Fruit fly (Drosophila melanogaster) whole organism, embryonic: ENCODE results near the gene Doc2.

Source experiments
- Atf3 ChIP-seq: fragments of 200-800 bp; sonication (Bioruptor generic); optimal IDR thresholded peaks from 3 replicates; lab custom pipeline; 2016; ENCODE audit warnings: missing biosample characterization, missing genetic modification characterization
- BEAF-32 ChIP-seq: fragments of 200-800 bp; sonication (Bioruptor generic); optimal IDR thresholded peaks from 3 replicates; lab custom pipeline; 2017; ENCODE audit warnings: missing biosample characterization, missing genetic modification characterization, mild to moderate bottlenecking, moderate library complexity, missing genetic modification reagents
- C15 ChIP-seq: fragments of 200-800 bp; sonication (Bioruptor generic); IDR thresholded peaks from 3 replicates; pipeline ENCODE4 v1.3.6; 2022; ENCODE audit warnings: missing biosample characterization, missing genetic modification characterization
- CG10267 ChIP-seq: fragments of 200-800 bp; sonication (Bioruptor generic); optimal IDR thresholded peaks from 2 replicates; lab custom pipeline; 2018; ENCODE audit warnings: missing biosample characterization, mild to moderate bottlenecking, missing genetic modification characterization, moderate library complexity
- CG10321 ChIP-seq: fragments of 200-800 bp; sonication (Bioruptor generic); IDR thresholded peaks from 2 replicates; pipeline ENCODE4 v1.3.6; 2022; ENCODE audit warnings: missing biosample characterization, missing genetic modification characterization
- CG10654 ChIP-seq: fragments of 200-800 bp; sonication (Bioruptor generic); optimal IDR thresholded peaks from 2 replicates; lab custom pipeline; 2016; ENCODE audit warnings: missing biosample characterization, missing genetic modification characterization
- CG11695 ChIP-seq: fragments of 200-800 bp; sonication (Bioruptor generic); IDR thresholded peaks from 3 replicates; pipeline ENCODE4 v1.3.6; 2022; ENCODE audit warnings: missing biosample characterization, missing genetic modification characterization
- CG12236 ChIP-seq: fragments of 200-800 bp; sonication (Bioruptor generic); optimal IDR thresholded peaks from 2 replicates; lab custom pipeline; 2016; ENCODE audit warnings: missing biosample characterization, missing genetic modification characterization
- CG12744 ChIP-seq: fragments of 200-800 bp; sonication (Bioruptor generic); optimal IDR thresholded peaks from 2 replicates; lab custom pipeline; 2016; ENCODE audit warnings: missing biosample characterization, missing genetic modification characterization
- CG13775 ChIP-seq: fragments of 200-800 bp; sonication (Bioruptor generic); optimal IDR thresholded peaks from 3 replicates; lab custom pipeline; 2017; ENCODE audit warnings: missing biosample characterization, mild to moderate bottlenecking, missing genetic modification characterization
- CG18011 ChIP-seq: fragments of 200-800 bp; sonication (Bioruptor generic); optimal IDR thresholded peaks from 2 replicates; lab custom pipeline; 2017; ENCODE audit warnings: missing biosample characterization, missing genetic modification characterization, mild to moderate bottlenecking, moderate library complexity, missing genotype
- CG18262 ChIP-seq: fragments of 200-800 bp; optimal IDR thresholded peaks from 3 replicates; lab custom pipeline; 2019; ENCODE audit warnings: missing biosample characterization, mild to moderate bottlenecking, missing genetic modification characterization, moderate library complexity
- CG2199 ChIP-seq: fragments of 200-800 bp; sonication (Bioruptor generic); IDR thresholded peaks from 3 replicates; pipeline ENCODE4 v1.3.6; 2022; ENCODE audit warnings: missing biosample characterization, missing genetic modification characterization
- CG6854 ChIP-seq: fragments of 200-800 bp; sonication (Bioruptor generic); optimal IDR thresholded peaks from 3 replicates; lab custom pipeline; 2017; ENCODE audit warnings: missing biosample characterization, mild to moderate bottlenecking, missing genetic modification characterization
- CG7839 ChIP-seq: fragments of 200-800 bp; sonication (Bioruptor generic); optimal IDR thresholded peaks from 3 replicates; lab custom pipeline; 2018; ENCODE audit warnings: missing biosample characterization, mild to moderate bottlenecking, missing genetic modification characterization, moderate library complexity
- CG8281 ChIP-seq: fragments of 200-800 bp; sonication (Bioruptor generic); optimal IDR thresholded peaks from 2 replicates; lab custom pipeline; 2018; ENCODE audit warnings: missing biosample characterization, mild to moderate bottlenecking, missing genetic modification characterization, moderate library complexity
- CG8388 ChIP-seq: fragments of 200-800 bp; sonication (Bioruptor generic); optimal IDR thresholded peaks from 2 replicates; lab custom pipeline; 2019; ENCODE audit warnings: missing biosample characterization, mild to moderate bottlenecking, missing genetic modification characterization, moderate library complexity
- CG9817 ChIP-seq: fragments of 200-800 bp; sonication (Bioruptor generic); optimal IDR thresholded peaks from 2 replicates; lab custom pipeline; 2018; ENCODE audit warnings: missing biosample characterization, mild to moderate bottlenecking, missing genetic modification characterization, moderate library complexity
- CkIIα-i1 ChIP-seq: fragments of 200-800 bp; sonication (Bioruptor generic); IDR thresholded peaks from 2 replicates; pipeline ENCODE4 v1.3.6; 2022; ENCODE audit warnings: missing biosample characterization, missing genetic modification characterization
- CoRest ChIP-seq: fragments of 200-800 bp; sonication (Bioruptor generic); optimal IDR thresholded peaks from 3 replicates; lab custom pipeline; 2018; ENCODE audit warnings: missing biosample characterization, mild to moderate bottlenecking, missing genetic modification characterization, moderate library complexity
- Dek ChIP-seq: fragments of 200-800 bp; sonication (Bioruptor generic); optimal IDR thresholded peaks from 3 replicates; lab custom pipeline; 2019; ENCODE audit warnings: missing biosample characterization, mild to moderate bottlenecking, missing genetic modification characterization, moderate library complexity
- Fer2 ChIP-seq: fragments of 200-800 bp; sonication (Bioruptor generic); optimal IDR thresholded peaks from 2 replicates; lab custom pipeline; 2018; ENCODE audit warnings: missing biosample characterization, mild to moderate bottlenecking, missing genetic modification characterization, moderate library complexity
- Fer3 ChIP-seq: fragments of 200-800 bp; sonication (Bioruptor generic); optimal IDR thresholded peaks from 2 replicates; lab custom pipeline; 2018; ENCODE audit warnings: missing biosample characterization, mild to moderate bottlenecking, missing genetic modification characterization, moderate library complexity
- GATAe ChIP-seq: fragments of 200-800 bp; sonication (Bioruptor generic); conservative IDR thresholded peaks from 2 replicates; pipeline ENCODE4 v1.3.6; 2022; ENCODE audit warnings: missing biosample characterization, missing genetic modification characterization
- Hmx ChIP-seq: fragments of 200-800 bp; sonication (Bioruptor generic); optimal IDR thresholded peaks from 2 replicates; lab custom pipeline; 2016; ENCODE audit warnings: missing biosample characterization, missing genetic modification characterization
- Rfx ChIP-seq: fragments of 200-800 bp; sonication (Bioruptor generic); IDR thresholded peaks from 2 replicates; pipeline ENCODE4 v1.3.6; 2022; ENCODE audit warnings: missing biosample characterization, missing genetic modification characterization
- Scr ChIP-seq: fragments of 200-800 bp; sonication (Bioruptor generic); IDR thresholded peaks from 2 replicates; pipeline ENCODE4 v1.3.6; 2022; ENCODE audit warnings: missing biosample characterization, missing genetic modification characterization; ENCODE audit not compliant: partially characterized antibody
- Tbp ChIP-seq: fragments of >200 bp; optimal IDR thresholded peaks from 2 replicates; lab custom pipeline; 2018; ENCODE audit warnings: missing biosample characterization, missing genetic modification characterization
- Vsx1 ChIP-seq: fragments of 200-800 bp; sonication (Bioruptor generic); optimal IDR thresholded peaks from 2 replicates; lab custom pipeline; 2017; ENCODE audit warnings: missing biosample characterization, mild to moderate bottlenecking, missing genetic modification characterization, missing genetic modification reagents
- ab ChIP-seq: fragments of 200-800 bp; sonication (Bioruptor generic); optimal IDR thresholded peaks from 2 replicates; lab custom pipeline; 2016; ENCODE audit warnings: missing biosample characterization, missing genetic modification characterization
- cad ChIP-seq: fragments of >200 bp; optimal IDR thresholded peaks from 2 replicates; lab custom pipeline; 2017; ENCODE audit warnings: missing biosample characterization, missing genetic modification characterization
- cato ChIP-seq: fragments of 200-800 bp; sonication (Bioruptor generic); optimal IDR thresholded peaks from 2 replicates; lab custom pipeline; 2016; ENCODE audit warnings: missing biosample characterization, missing genetic modification characterization, borderline replicate concordance
- chinmo ChIP-seq: fragments of 200-800 bp; sonication (Bioruptor generic); IDR thresholded peaks from 4 replicates; pipeline ENCODE4 v1.3.6; 2022; ENCODE audit warnings: missing biosample characterization, missing genetic modification characterization; ENCODE audit not compliant: partially characterized antibody
- ci ChIP-seq: fragments of 200-800 bp; sonication (Bioruptor generic); IDR thresholded peaks from 3 replicates; pipeline ENCODE4 v1.3.6; 2022; ENCODE audit warnings: missing biosample characterization, missing genetic modification characterization
- crp ChIP-seq, 2 experiments: fragments of 200-800 bp; sonication (Bioruptor generic); optimal IDR thresholded peaks; 2 replicates in 1 of 2; 3 replicates in 1 of 2; lab custom pipeline; 2017; ENCODE audit warnings: missing biosample characterization in 2 of 2, missing genetic modification characterization in 2 of 2, mild to moderate bottlenecking in 1 of 2, moderate library complexity in 1 of 2
- da ChIP-seq: fragments of 200-800 bp; sonication (Bioruptor generic); optimal IDR thresholded peaks from 2 replicates; lab custom pipeline; 2016; ENCODE audit warnings: missing biosample characterization, missing genetic modification characterization
- dysf ChIP-seq: fragments of 200-800 bp; sonication (Bioruptor generic); IDR thresholded peaks from 3 replicates; pipeline ENCODE4 v1.3.6; 2022; ENCODE audit warnings: missing biosample characterization, missing genetic modification characterization
- ems ChIP-seq: fragments of 200-800 bp; sonication (Bioruptor generic); optimal IDR thresholded peaks from 3 replicates; lab custom pipeline; 2016; ENCODE audit warnings: missing biosample characterization, missing genetic modification characterization
- gcm2 ChIP-seq: fragments of 200-800 bp; sonication (Bioruptor generic); optimal IDR thresholded peaks from 2 replicates; lab custom pipeline; 2016; ENCODE audit warnings: missing biosample characterization, missing genetic modification characterization
- gem ChIP-seq: fragments of 200-800 bp; sonication (Bioruptor generic); optimal IDR thresholded peaks from 2 replicates; lab custom pipeline; 2019; ENCODE audit warnings: missing biosample characterization, mild to moderate bottlenecking, missing genetic modification characterization, moderate library complexity
- hkb ChIP-seq, 2 experiments: fragments of 200-800 bp in 1 of 2; fragments of >200 bp in 1 of 2; sonication (Bioruptor generic) in 1 of 2; IDR thresholded peaks in 1 of 2; optimal IDR thresholded peaks in 1 of 2; 2 replicates each; pipeline versions ENCODE4 v1.3.6 to Lab custom; 2017 to 2022; ENCODE audit warnings: missing biosample characterization in 1 of 2, missing genetic modification characterization in 1 of 2
- jing ChIP-seq: fragments of 200-800 bp; sonication (Bioruptor generic); optimal IDR thresholded peaks from 2 replicates; lab custom pipeline; 2018; ENCODE audit warnings: missing biosample characterization, mild to moderate bottlenecking, missing genetic modification characterization
- knrl ChIP-seq: fragments of 200-800 bp; sonication (Bioruptor generic); IDR thresholded peaks from 3 replicates; pipeline ENCODE4 v1.3.6; 2022; ENCODE audit warnings: missing biosample characterization, missing genetic modification characterization; ENCODE audit not compliant: partially characterized antibody
- nmo ChIP-seq: fragments of 200-800 bp; sonication (Bioruptor generic); optimal IDR thresholded peaks from 2 replicates; lab custom pipeline; 2018; ENCODE audit warnings: missing biosample characterization, mild to moderate bottlenecking, missing genetic modification characterization, moderate library complexity
- psq ChIP-seq: fragments of 200-800 bp; sonication (Bioruptor generic); optimal IDR thresholded peaks from 2 replicates; lab custom pipeline; 2017; ENCODE audit warnings: missing biosample characterization, missing genetic modification characterization
- pzg ChIP-seq: fragments of 200-800 bp; sonication (Bioruptor generic); optimal IDR thresholded peaks from 3 replicates; lab custom pipeline; 2018; ENCODE audit warnings: missing biosample characterization, mild to moderate bottlenecking, missing genetic modification characterization, moderate library complexity
- rib ChIP-seq: fragments of 200-800 bp; sonication (Bioruptor generic); IDR thresholded peaks from 2 replicates; pipeline ENCODE4 v1.3.6; 2022; ENCODE audit warnings: missing biosample characterization, missing genetic modification characterization
- slp2 ChIP-seq: fragments of 200-800 bp; sonication (Bioruptor generic); optimal IDR thresholded peaks from 2 replicates; lab custom pipeline; 2016; ENCODE audit warnings: missing biosample characterization, missing genetic modification characterization
- tna ChIP-seq: fragments of 200-800 bp; sonication (Bioruptor generic); IDR thresholded peaks from 2 replicates; pipeline ENCODE4 v1.3.6; 2022; ENCODE audit warnings: missing biosample characterization, missing genetic modification characterization; ENCODE audit not compliant: partially characterized antibody
- zf30C ChIP-seq: fragments of 200-800 bp; sonication (Bioruptor generic); optimal IDR thresholded peaks from 3 replicates; lab custom pipeline; 2018; ENCODE audit warnings: missing biosample characterization, mild to moderate bottlenecking, missing genetic modification characterization

The Doc2 gene

dm6 chr3L:9047062-9047461 lies 28.0 kb upstream of the Doc2 start, which contains the start of gene Argk2 (continued):
- TF ChIP-seq jing, result no peak
- no peak for TF ChIP-seq zf30C
- no peak for TF ChIP-seq CG18011 (GFP tag; lab: Kevin White, UChicago)
- no peak for TF ChIP-seq Hmx (GFP tag; lab: Kevin White, UChicago)
- TF ChIP-seq Atf3 (GFP tag; lab: Kevin White, UChicago), result no peak
- TF ChIP-seq cato (GFP tag; lab: Kevin White, UChicago), result no peak
- no peak for TF ChIP-seq CG13775 (GFP tag; lab: Kevin White, UChicago)
- TF ChIP-seq CkIIα-i1, result no peak
- no peak for TF ChIP-seq CG8388 (GFP tag; lab: Kevin White, UChicago)
- TF ChIP-seq CoRest (tag; lab: Kevin White, UChicago), result peak; percentile 22
- TF ChIP-seq crp (GFP tag; optimal IDR thresholded peaks at IDR 0.05; lab: Kevin White, UChicago), result no peak
- no peak for TF ChIP-seq ems (GFP tag; lab: Kevin White, UChicago)
- TF ChIP-seq pzg (GFP tag; lab: Kevin White, UChicago), result peak; percentile 36
- TF ChIP-seq GATAe, result no peak
- no peak for TF ChIP-seq ci
- TF ChIP-seq CG6854, result no peak
- TF ChIP-seq BEAF-32, result peak; percentile 21
- no peak for TF ChIP-seq psq (GFP tag; lab: Kevin White, UChicago)
- no peak for TF ChIP-seq Fer2 (tag; lab: Kevin White, UChicago)
- no peak for TF ChIP-seq CG12744 (GFP tag; lab: Kevin White, UChicago)
- TF ChIP-seq CG10654 (GFP tag; lab: Kevin White, UChicago), result no peak
- no peak for TF ChIP-seq Fer3 (tag; lab: Kevin White, UChicago)
- no peak for TF ChIP-seq da (GFP tag; lab: Kevin White, UChicago)
- TF ChIP-seq gcm2, result no peak
- peak; percentile 11 for TF ChIP-seq nmo (GFP tag; lab: Kevin White, UChicago)
- TF ChIP-seq CG12236 (GFP tag; lab: Kevin White, UChicago), result no peak
- no peak for TF ChIP-seq CG8281 (tag; lab: Kevin White, UChicago)
- TF ChIP-seq CG9817 (tag; lab: Kevin White, UChicago), result no peak
- peak; percentile 9 for TF ChIP-seq CG7839 (tag; lab: Kevin White, UChicago)
- TF ChIP-seq gem, result peak; percentile 17
- no peak for TF ChIP-seq slp2 (GFP tag; lab: Kevin White, UChicago)
- no peak for TF ChIP-seq CG10321 (GFP tag; lab: Robert Waterston, UW)
- no peak for TF ChIP-seq C15 (GFP tag; lab: Robert Waterston, UW)
- TF ChIP-seq Rfx (GFP tag; lab: Robert Waterston, UW), result no peak
- no peak for TF ChIP-seq Dek (tag; lab: Kevin White, UChicago)
- TF ChIP-seq Vsx1 (GFP tag; lab: Kevin White, UChicago), result no peak
- TF ChIP-seq Tbp (GFP tag; lab: Kevin White, UChicago), result no peak
- no peak for TF ChIP-seq CG2199 (GFP tag; lab: Robert Waterston, UW)
- TF ChIP-seq dysf (GFP tag; lab: Robert Waterston, UW), result no peak
- no peak for TF ChIP-seq hkb (optimal IDR thresholded peaks at IDR 0.05; lab: Kevin White, UChicago)
- TF ChIP-seq hkb (GFP tag; IDR thresholded peaks at IDR 0.05; lab: Robert Waterston, UW), result 0 out of 2 replicates have a peak, but pooled peaks have one; percentile 15
- TF ChIP-seq cad (GFP tag; lab: Kevin White, UChicago), result no peak
- 0 out of 3 replicates have a peak, but pooled peaks have one; percentile 16 for TF ChIP-seq CG11695 (GFP tag; lab: Robert Waterston, UW)
- TF ChIP-seq rib (GFP tag; lab: Robert Waterston, UW), result no peak
- no peak for TF ChIP-seq chinmo (GFP tag; lab: Robert Waterston, UW)
- TF ChIP-seq tna (GFP tag; lab: Robert Waterston, UW), result no peak
- peak; percentile 8 for TF ChIP-seq CG18262 (tag; lab: Kevin White, UChicago)
- TF ChIP-seq Scr (GFP tag; lab: Robert Waterston, UW), result no peak
- peak; percentile 58; the same call in 2 of the 3 replicates for TF ChIP-seq knrl (GFP tag; lab: Robert Waterston, UW)
- no peak for TF ChIP-seq ab (GFP tag; lab: Kevin White, UChicago)
- TF ChIP-seq CG10267 (tag; lab: Kevin White, UChicago), result no peak
